Worm (Caenorhabditis elegans) whole organism, L1 larva: ENCODE results near the gene msp-142.

Experiments used
- C04F5.9 ChIP-seq: sonication (generic microtip); optimal IDR thresholded peaks from 2 replicates; lab custom pipeline; 2016; ENCODE audit warnings: missing genetic modification characterization, missing compliant biosample characterization
- F16B12.6 ChIP-seq: fragments of 150-350 bp; optimal IDR thresholded peaks from 2 replicates; lab custom pipeline; 2014; ENCODE audit warnings: missing biosample characterization, missing genetic modification characterization
- aha-1 ChIP-seq: fragments of 150-350 bp; optimal IDR thresholded peaks from 2 replicates; lab custom pipeline; 2014; ENCODE audit warnings: missing biosample characterization, missing genetic modification characterization
- alr-1 ChIP-seq: fragments of 200-800 bp; sonication (Bioruptor generic); optimal IDR thresholded peaks from 2 replicates; lab custom pipeline; 2018; ENCODE audit warnings: borderline replicate concordance, mild to moderate bottlenecking, missing genetic modification characterization, missing compliant biosample characterization
- aly-2 ChIP-seq: fragments of 150-350 bp; optimal IDR thresholded peaks from 2 replicates; lab custom pipeline; 2014; ENCODE audit warnings: missing biosample characterization, missing genetic modification characterization
- blmp-1 ChIP-seq: fragments of 150-350 bp; optimal IDR thresholded peaks from 2 replicates; lab custom pipeline; 2014; ENCODE audit warnings: missing biosample characterization, missing genetic modification characterization
- ceh-63 ChIP-seq: fragments of 200-800 bp; sonication (Bioruptor generic); optimal IDR thresholded peaks from 2 replicates; lab custom pipeline; 2018; ENCODE audit warnings: mild to moderate bottlenecking, missing genetic modification characterization, missing compliant biosample characterization
- ceh-88 ChIP-seq: fragments of 200-800 bp; sonication (Bioruptor generic); IDR thresholded peaks from 2 replicates; pipeline ENCODE4 v1.3.6; 2022; ENCODE audit warnings: missing genetic modification characterization, missing compliant biosample characterization
- ceh-90 ChIP-seq: sonication (generic microtip); optimal IDR thresholded peaks from 2 replicates; lab custom pipeline; 2016; ENCODE audit warnings: missing genetic modification characterization, missing compliant biosample characterization
- dpl-1 ChIP-seq, 3 experiments: fragments of 150-350 bp in 2 of 3; sonication (generic microtip) in 1 of 3; optimal IDR thresholded peaks; 2 replicates each; lab custom pipeline; 2014 to 2017; ENCODE audit warnings: missing biosample characterization in 3 of 3, missing genetic modification characterization in 3 of 3, missing genetic modification reagents in 3 of 3
- dsc-1 ChIP-seq: sonication (generic microtip); optimal IDR thresholded peaks from 2 replicates; lab custom pipeline; 2016; ENCODE audit warnings: mild to moderate bottlenecking, missing genetic modification characterization, missing compliant biosample characterization
- efl-1 ChIP-seq, 4 experiments: fragments of 150-350 bp; optimal IDR thresholded peaks in 3 of 4; peaks in 1 of 4; 1 replicate in 1 of 4; 2 replicates in 3 of 4; lab custom pipeline; 2014; ENCODE audit warnings: missing biosample characterization in 2 of 4, missing genetic modification characterization in 2 of 4, missing genetic modification reagents in 2 of 4
- efl-3 ChIP-seq: fragments of 200-800 bp; sonication (Bioruptor generic); optimal IDR thresholded peaks from 2 replicates; lab custom pipeline; 2018; ENCODE audit warnings: mild to moderate bottlenecking, missing genetic modification characterization, missing compliant biosample characterization
- egl-13 ChIP-seq: sonication (generic microtip); optimal IDR thresholded peaks from 2 replicates; lab custom pipeline; 2016; ENCODE audit warnings: missing genotype, missing genetic modification reagents, missing genetic modification characterization, missing compliant biosample characterization
- ets-5 ChIP-seq: fragments of 200-800 bp; sonication (Bioruptor generic); IDR thresholded peaks from 2 replicates; pipeline ENCODE4 v1.3.6; 2022; ENCODE audit warnings: missing genetic modification characterization, missing compliant biosample characterization
- fkh-4 ChIP-seq: sonication (generic microtip); optimal IDR thresholded peaks from 2 replicates; lab custom pipeline; 2016; ENCODE audit warnings: missing compliant biosample characterization, missing genetic modification characterization, borderline replicate concordance
- fos-1 ChIP-seq: fragments of 150-350 bp; optimal IDR thresholded peaks from 2 replicates; lab custom pipeline; 2014; ENCODE audit warnings: missing biosample characterization, missing genetic modification characterization
- grh-1 ChIP-seq: fragments of 200-800 bp; sonication (Bioruptor generic); IDR thresholded peaks from 2 replicates; pipeline ENCODE4 v1.3.6; 2022; ENCODE audit warnings: missing genetic modification reagents, missing genetic modification characterization, missing compliant biosample characterization
- irx-1 ChIP-seq: sonication (generic microtip); optimal IDR thresholded peaks from 2 replicates; lab custom pipeline; 2016; ENCODE audit warnings: missing genetic modification characterization, missing compliant biosample characterization
- isw-1 ChIP-seq: fragments of 200-800 bp; sonication (Bioruptor generic); IDR thresholded peaks from 2 replicates; pipeline ENCODE4 v1.3.6; 2022; ENCODE audit warnings: missing genetic modification characterization, missing compliant biosample characterization
- jun-1 ChIP-seq: fragments of 150-350 bp; optimal IDR thresholded peaks from 2 replicates; lab custom pipeline; 2014; ENCODE audit warnings: missing biosample characterization, missing genetic modification reagents, missing genetic modification characterization
- lin-13 ChIP-seq: fragments of 150-350 bp; optimal IDR thresholded peaks from 2 replicates; lab custom pipeline; 2014; ENCODE audit warnings: missing biosample characterization, missing genetic modification reagents, missing genetic modification characterization
- lin-14 ChIP-seq: fragments of 200-800 bp; sonication (Bioruptor generic); optimal IDR thresholded peaks from 2 replicates; lab custom pipeline; 2018; ENCODE audit warnings: mild to moderate bottlenecking, missing genetic modification characterization, moderate library complexity, missing compliant biosample characterization
- lin-15B ChIP-seq: fragments of 150-350 bp; sonication (generic microtip); optimal IDR thresholded peaks from 3 replicates; lab custom pipeline; 2014; ENCODE audit warnings: missing biosample characterization, missing genetic modification characterization
- lsy-2 ChIP-seq, 2 experiments: fragments of 150-350 bp; optimal IDR thresholded peaks; 2 replicates each; lab custom pipeline; 2014; ENCODE audit warnings: missing biosample characterization in 2 of 2, missing genetic modification characterization in 2 of 2
- mdl-1 ChIP-seq, 2 experiments: fragments of 150-350 bp; optimal IDR thresholded peaks; 2 replicates each; lab custom pipeline; 2014 to 2017; ENCODE audit warnings: missing biosample characterization in 2 of 2, missing genetic modification characterization in 2 of 2, inconsistent platforms in 1 of 2
- mep-1 ChIP-seq: fragments of 150-350 bp; optimal IDR thresholded peaks from 2 replicates; lab custom pipeline; 2014; ENCODE audit warnings: missing biosample characterization, missing genetic modification characterization
- nhr-12 ChIP-seq: sonication (generic microtip); optimal IDR thresholded peaks from 2 replicates; lab custom pipeline; 2017; ENCODE audit warnings: missing biosample characterization, missing genetic modification characterization
- nhr-19 ChIP-seq: fragments of 200-800 bp; sonication (Bioruptor generic); conservative IDR thresholded peaks from 2 replicates; pipeline ENCODE4 v1.3.6; 2022; ENCODE audit warnings: missing genetic modification characterization, missing compliant biosample characterization
- nhr-20 ChIP-seq: sonication (generic microtip); optimal IDR thresholded peaks from 2 replicates; lab custom pipeline; 2016; ENCODE audit warnings: mild to moderate bottlenecking, missing genetic modification characterization, missing compliant biosample characterization
- nhr-237 ChIP-seq: fragments of 150-350 bp; optimal IDR thresholded peaks from 2 replicates; lab custom pipeline; 2014; ENCODE audit warnings: missing biosample characterization, missing genetic modification characterization
- nhr-28 ChIP-seq: fragments of 150-350 bp; optimal IDR thresholded peaks from 2 replicates; lab custom pipeline; 2014; ENCODE audit warnings: missing biosample characterization, missing genetic modification characterization
- nhr-47 ChIP-seq: sonication (generic microtip); optimal IDR thresholded peaks from 2 replicates; lab custom pipeline; 2016; ENCODE audit warnings: mild to moderate bottlenecking, missing genetic modification characterization, moderate library complexity, missing compliant biosample characterization
- nhr-71 ChIP-seq: sonication (generic microtip); optimal IDR thresholded peaks from 2 replicates; lab custom pipeline; 2016; ENCODE audit warnings: mild to moderate bottlenecking, missing genetic modification characterization, moderate library complexity, missing compliant biosample characterization
- nhr-77 ChIP-seq: fragments of 150-350 bp; optimal IDR thresholded peaks from 2 replicates; lab custom pipeline; 2014; ENCODE audit warnings: missing biosample characterization, missing genetic modification characterization
- nhr-85 ChIP-seq: sonication (generic microtip); peaks from one replicate; lab custom pipeline; 2016; ENCODE audit warnings: missing genetic modification characterization, inconsistent platforms, missing compliant biosample characterization
- nhr-90 ChIP-seq: sonication (generic microtip); optimal IDR thresholded peaks from 2 replicates; lab custom pipeline; 2016; ENCODE audit warnings: mild to moderate bottlenecking, missing genetic modification characterization, missing compliant biosample characterization; ENCODE audit not compliant: poor library complexity
- pag-3 ChIP-seq: sonication (generic microtip); optimal IDR thresholded peaks from 2 replicates; lab custom pipeline; 2017; ENCODE audit warnings: missing genetic modification characterization, mild to moderate bottlenecking, missing compliant biosample characterization, antibody characterized with exemption, borderline replicate concordance; ENCODE audit not compliant: insufficient read depth
- pax-3 ChIP-seq: fragments of 200-800 bp; sonication (Bioruptor generic); optimal IDR thresholded peaks from 2 replicates; lab custom pipeline; 2018; ENCODE audit warnings: mild to moderate bottlenecking, missing genetic modification characterization, moderate library complexity, missing compliant biosample characterization
- pqm-1 ChIP-seq: sonication (generic microtip); optimal IDR thresholded peaks from 3 replicates; lab custom pipeline; 2017; ENCODE audit warnings: missing biosample characterization, missing genetic modification characterization
- rnt-1 ChIP-seq: sonication (generic microtip); optimal IDR thresholded peaks from 2 replicates; lab custom pipeline; 2016; ENCODE audit warnings: mild to moderate bottlenecking, missing genetic modification characterization, moderate library complexity, missing compliant biosample characterization
- sptf-1 ChIP-seq: fragments of 150-350 bp; optimal IDR thresholded peaks from 2 replicates; lab custom pipeline; 2014; ENCODE audit warnings: missing biosample characterization, missing genetic modification characterization
- swsn-7 ChIP-seq: sonication (generic microtip); optimal IDR thresholded peaks from 2 replicates; lab custom pipeline; 2016; ENCODE audit warnings: missing genetic modification characterization, missing compliant biosample characterization
- tbx-2 ChIP-seq: sonication (generic microtip); optimal IDR thresholded peaks from 2 replicates; lab custom pipeline; 2016; ENCODE audit warnings: missing genetic modification characterization, missing compliant biosample characterization
- unc-130 ChIP-seq: fragments of 150-350 bp; optimal IDR thresholded peaks from 2 replicates; lab custom pipeline; 2017; ENCODE audit warnings: missing biosample characterization, missing genetic modification characterization, inconsistent platforms
- unc-30 ChIP-seq: sonication (generic microtip); optimal IDR thresholded peaks from 2 replicates; lab custom pipeline; 2017; ENCODE audit warnings: missing biosample characterization, missing genetic modification characterization
- unc-62 ChIP-seq: fragments of 150-350 bp; optimal IDR thresholded peaks from 2 replicates; lab custom pipeline; 2014; ENCODE audit warnings: missing biosample characterization, missing genetic modification reagents, missing genetic modification characterization
- unc-98 ChIP-seq: fragments of 200-800 bp; sonication (Bioruptor generic); IDR thresholded peaks from 2 replicates; pipeline ENCODE4 v1.3.6; 2022; ENCODE audit warnings: missing genetic modification characterization, missing compliant biosample characterization
- xbp-1 ChIP-seq: sonication (generic microtip); optimal IDR thresholded peaks from 2 replicates; lab custom pipeline; 2016; ENCODE audit warnings: missing genetic modification characterization, missing compliant biosample characterization
- zag-1 ChIP-seq: fragments of 150-350 bp; optimal IDR thresholded peaks from 2 replicates; lab custom pipeline; 2014; ENCODE audit warnings: missing biosample characterization, missing genetic modification characterization
- zip-4 ChIP-seq: fragments of 200-800 bp; sonication (Bioruptor generic); optimal IDR thresholded peaks from 2 replicates; lab custom pipeline; 2018; ENCODE audit warnings: mild to moderate bottlenecking, missing genetic modification characterization, moderate library complexity, missing compliant biosample characterization
- ztf-4 ChIP-seq: fragments of 150-350 bp; optimal IDR thresholded peaks from 2 replicates; lab custom pipeline; 2014; ENCODE audit warnings: missing biosample characterization, missing genetic modification characterization

Gene msp-142

DNA sequence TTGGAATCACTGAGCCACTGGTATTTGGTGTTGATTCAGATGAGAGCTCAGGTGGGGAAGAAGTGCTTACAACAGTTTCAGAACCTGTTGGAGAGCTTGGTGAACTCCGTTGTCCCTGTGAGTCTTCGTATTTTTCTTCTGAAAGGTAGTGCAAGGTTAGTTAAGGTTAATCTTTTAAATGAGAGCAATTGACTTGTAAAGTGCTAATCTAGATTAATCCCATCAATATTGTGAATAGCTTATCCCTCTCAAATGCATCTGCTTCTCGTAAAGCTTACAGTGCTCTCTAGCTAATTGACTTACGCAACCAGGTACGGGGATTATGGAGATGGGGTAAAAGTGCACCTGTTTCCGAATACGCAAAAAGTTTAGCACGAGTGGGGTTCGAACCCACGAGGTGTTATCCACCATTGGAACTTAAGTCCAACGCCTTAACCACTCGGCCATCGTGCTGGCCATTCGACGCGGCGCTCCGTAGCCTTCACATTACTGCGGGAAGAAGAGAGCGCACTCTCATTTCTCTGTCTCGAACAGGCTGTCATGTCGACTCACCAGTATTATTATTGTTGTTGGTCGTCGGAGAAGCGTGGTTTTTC lies 25.1 kb upstream of the msp-142 start:
- TF ChIP-seq nhr-47 (tag; lab: Kevin White, UChicago) (peak; percentile 63), egl-13 (tag; lab: Kevin White, UChicago) (no peak), zag-1 (tag; lab: Kevin White, UChicago) (no peak), nhr-28 (tag; lab: Kevin White, UChicago) (no peak), mdl-1 (tag; optimal IDR thresholded peaks at IDR 0.05; lab: Kevin White, UChicago) (peak in 1 of 2 experiments; percentile 50), rnt-1 (tag; lab: Kevin White, UChicago) (peak; percentile 67), F16B12.6 (tag; lab: Kevin White, UChicago) (peak; percentile 42), xbp-1 (tag; lab: Kevin White, UChicago) (peak; percentile 17), fkh-4 (tag; lab: Kevin White, UChicago) (no peak), lin-15B (no peak), dpl-1 (GFP tag; optimal IDR thresholded peaks at IDR 0.05; lab: Kevin White, UChicago) (peak in 2 of 3 experiments; percentile 10 to 18), fos-1 (tag; lab: Kevin White, UChicago) (no peak), lin-13 (GFP tag; lab: Kevin White, UChicago) (peak; percentile 28), irx-1 (tag; lab: Kevin White, UChicago) (no peak), lsy-2 (tag; optimal IDR thresholded peaks at IDR 0.05; lab: Kevin White, UChicago) (peak; percentile 19 to 53), ceh-90 (no peak), sptf-1 (tag; lab: Kevin White, UChicago) (no peak), nhr-12 (no peak), unc-62 (GFP tag; lab: Kevin White, UChicago) (no peak), unc-98 (GFP tag; lab: Robert Waterston, UW) (no peak), aha-1 (tag; lab: Kevin White, UChicago) (no peak), nhr-19 (GFP tag; lab: Robert Waterston, UW) (peak; percentile 59), pax-3 (tag; lab: Kevin White, UChicago) (no peak), tbx-2 (no peak), ets-5 (no peak), mep-1 (tag; lab: Kevin White, UChicago) (peak; percentile 9), zip-4 (no peak), nhr-20 (tag; lab: Kevin White, UChicago) (peak; percentile 63), isw-1 (GFP tag; lab: Robert Waterston, UW) (0 out of 2 replicates have a peak, but pooled peaks have one; percentile 3), nhr-237 (tag; lab: Kevin White, UChicago) (no peak), efl-1 (optimal IDR thresholded peaks at IDR 0.05; lab: Kevin White, UChicago) (peak; percentile 38 to 51), efl-1 (GFP tag; optimal IDR thresholded peaks at IDR 0.05 in 1 of 2; lab: Kevin White, UChicago) (peak; percentile 24 to 93), blmp-1 (tag; lab: Kevin White, UChicago) (no peak), unc-130 (peak; percentile 38), jun-1 (tag; lab: Kevin White, UChicago) (no peak), lin-14 (GFP tag; lab: Kevin White, UChicago) (peak; percentile 42), nhr-77 (tag; lab: Kevin White, UChicago) (peak; percentile 19), nhr-71 (tag; lab: Kevin White, UChicago) (peak; percentile 63), swsn-7 (tag; lab: Kevin White, UChicago) (peak; percentile 51), aly-2 (tag; lab: Kevin White, UChicago) (no peak), ceh-63 (GFP tag; lab: Kevin White, UChicago) (no peak), grh-1 (GFP tag; lab: Robert Waterston, UW) (no peak), ztf-4 (tag; lab: Kevin White, UChicago) (no peak), nhr-90 (tag; lab: Kevin White, UChicago) (peak; percentile 50), nhr-85 (tag; lab: Kevin White, UChicago) (peak; percentile 57), C04F5.9 (tag; lab: Kevin White, UChicago) (no peak), ceh-88 (GFP tag; lab: Robert Waterston, UW) (no peak), efl-3 (no peak), pag-3 (no peak), dsc-1 (tag; lab: Kevin White, UChicago) (peak; percentile 10), alr-1 (tag; lab: Kevin White, UChicago) (no peak), unc-30 (tag; lab: Kevin White, UChicago) (no peak), pqm-1 (tag; lab: Kevin White, UChicago) (no peak)
